Worm (Caenorhabditis elegans) whole organism, L4 larva: Measurements from ENCODE around the gene C06A8.8.

Experiments
- F10B5.3 ChIP-seq: sonication (generic microtip); optimal IDR thresholded peaks from 2 replicates; lab custom pipeline; 2016; ENCODE audit warnings: mild to moderate bottlenecking, missing genetic modification characterization, missing compliant biosample characterization
- F37D6.2 ChIP-seq: sonication (generic microtip); optimal IDR thresholded peaks from 2 replicates; lab custom pipeline; 2016; ENCODE audit warnings: mild to moderate bottlenecking, missing genetic modification characterization, missing compliant biosample characterization
- F49E8.2 ChIP-seq: sonication (generic microtip); optimal IDR thresholded peaks from 2 replicates; lab custom pipeline; 2016; ENCODE audit warnings: missing compliant biosample characterization, mild to moderate bottlenecking, missing genetic modification characterization, borderline replicate concordance
- T26A8.4 ChIP-seq: fragments of 200-800 bp; sonication (Bioruptor generic); IDR thresholded peaks from 2 replicates; pipeline ENCODE4 v1.3.6; 2022; ENCODE audit warnings: missing genetic modification characterization, missing compliant biosample characterization
- Y105C5A.15 ChIP-seq: fragments of 200-800 bp; sonication (Bioruptor generic); IDR thresholded peaks from 2 replicates; pipeline ENCODE4 v1.3.6; 2022; ENCODE audit warnings: missing genetic modification characterization, missing compliant biosample characterization
- Y48G9A.11 ChIP-seq: fragments of 200-800 bp; sonication (Bioruptor generic); IDR thresholded peaks from 2 replicates; pipeline ENCODE4 v1.3.6; 2022; ENCODE audit warnings: missing genetic modification reagents, missing genetic modification characterization, missing compliant biosample characterization
- Y5F2A.4 ChIP-seq: fragments of 200-800 bp; sonication (Bioruptor generic); optimal IDR thresholded peaks from 2 replicates; lab custom pipeline; 2018; ENCODE audit warnings: mild to moderate bottlenecking, missing genetic modification characterization, missing compliant biosample characterization
- ZK546.5 ChIP-seq, 2 experiments: sonication (generic microtip); optimal IDR thresholded peaks; 2 replicates each; lab custom pipeline; 2017; ENCODE audit warnings: missing biosample characterization in 2 of 2, missing genetic modification characterization in 2 of 2
- arid-1 ChIP-seq: fragments of 200-800 bp; sonication (Bioruptor generic); conservative IDR thresholded peaks from 2 replicates; pipeline ENCODE4 v1.3.6; 2022; ENCODE audit warnings: missing genetic modification reagents, missing genetic modification characterization, missing compliant biosample characterization
- ceh-20 ChIP-seq: fragments of 200-800 bp; sonication (Bioruptor generic); IDR thresholded peaks from 2 replicates; pipeline ENCODE4 v1.3.6; 2022; ENCODE audit warnings: missing genetic modification reagents, missing genetic modification characterization, missing compliant biosample characterization
- ceh-32 ChIP-seq: sonication (generic microtip); optimal IDR thresholded peaks from 2 replicates; lab custom pipeline; 2016; ENCODE audit warnings: mild to moderate bottlenecking, missing genetic modification characterization, missing compliant biosample characterization; ENCODE audit not compliant: poor library complexity
- ces-1 ChIP-seq: fragments of 150-350 bp; sonication (generic microtip); optimal IDR thresholded peaks from 4 replicates; lab custom pipeline; 2014; ENCODE audit warnings: missing biosample characterization, missing genetic modification reagents, missing genetic modification characterization
- daf-8 ChIP-seq: fragments of 200-800 bp; sonication (Bioruptor generic); IDR thresholded peaks from 2 replicates; pipeline ENCODE4 v1.3.6; 2022; ENCODE audit warnings: missing genetic modification characterization, missing compliant biosample characterization
- dmd-6 ChIP-seq: fragments of 200-800 bp; sonication (Bioruptor generic); IDR thresholded peaks from 2 replicates; pipeline ENCODE4 v1.3.6; 2022; ENCODE audit warnings: missing genetic modification reagents, missing genetic modification characterization, missing compliant biosample characterization
- dmd-9 ChIP-seq: fragments of 200-800 bp; sonication (Bioruptor generic); IDR thresholded peaks from 2 replicates; pipeline ENCODE4 v1.3.6; 2022; ENCODE audit warnings: missing genetic modification reagents, missing genetic modification characterization, missing compliant biosample characterization
- duxl-1 ChIP-seq: sonication (generic microtip); optimal IDR thresholded peaks from 2 replicates; lab custom pipeline; 2016; ENCODE audit warnings: mild to moderate bottlenecking, missing genetic modification characterization, moderate library complexity, missing compliant biosample characterization; ENCODE audit not compliant: poor library complexity
- egl-43 ChIP-seq: fragments of 200-800 bp; sonication (Bioruptor generic); IDR thresholded peaks from 2 replicates; pipeline ENCODE4 v1.3.6; 2022; ENCODE audit warnings: missing genetic modification reagents, missing genetic modification characterization, missing compliant biosample characterization
- gei-8 ChIP-seq: fragments of 200-800 bp; sonication (Bioruptor generic); optimal IDR thresholded peaks from 2 replicates; lab custom pipeline; 2018; ENCODE audit warnings: mild to moderate bottlenecking, missing genetic modification characterization, missing compliant biosample characterization
- hif-1 ChIP-seq, 2 experiments: sonication (generic microtip); optimal IDR thresholded peaks; 2 replicates each; lab custom pipeline; 2016 to 2017; ENCODE audit warnings: missing compliant biosample characterization in 2 of 2, missing genetic modification characterization in 2 of 2, missing genetic modification reagents in 2 of 2, missing genotype in 2 of 2, mild to moderate bottlenecking in 1 of 2
- lin-13 ChIP-seq: fragments of 150-350 bp; optimal IDR thresholded peaks from 2 replicates; lab custom pipeline; 2014; ENCODE audit warnings: missing biosample characterization, missing genetic modification reagents, missing genetic modification characterization
- lin-15B ChIP-seq: fragments of 150-350 bp; sonication (generic microtip); optimal IDR thresholded peaks from 3 replicates; lab custom pipeline; 2014; ENCODE audit warnings: missing biosample characterization, missing genetic modification characterization
- lin-38 ChIP-seq: fragments of 200-800 bp; sonication (Bioruptor generic); IDR thresholded peaks from 2 replicates; pipeline ENCODE4 v1.3.6; 2022; ENCODE audit warnings: missing genetic modification reagents, missing genetic modification characterization, missing compliant biosample characterization
- lin-39 ChIP-seq: fragments of 150-350 bp; optimal IDR thresholded peaks from 2 replicates; lab custom pipeline; 2014; ENCODE audit warnings: missing biosample characterization, missing genetic modification reagents, missing genetic modification characterization
- lir-3 ChIP-seq: sonication (generic microtip); optimal IDR thresholded peaks from 2 replicates; lab custom pipeline; 2016; ENCODE audit warnings: mild to moderate bottlenecking, missing genetic modification characterization, missing compliant biosample characterization
- lsy-2 ChIP-seq, 2 experiments: fragments of 150-350 bp in 1 of 2; sonication (generic microtip) in 1 of 2; optimal IDR thresholded peaks; 2 replicates each; lab custom pipeline; 2014 to 2017; ENCODE audit warnings: missing biosample characterization in 2 of 2, missing genetic modification characterization in 2 of 2
- mdl-1 ChIP-seq, 2 experiments: fragments of 150-350 bp in 1 of 2; sonication (generic microtip) in 1 of 2; optimal IDR thresholded peaks; 2 replicates each; lab custom pipeline; 2014 to 2017; ENCODE audit warnings: missing biosample characterization in 2 of 2, missing genetic modification characterization in 2 of 2
- mdt-29 ChIP-seq: fragments of 200-800 bp; sonication (Bioruptor generic); IDR thresholded peaks from 2 replicates; pipeline ENCODE4 v1.3.6; 2022; ENCODE audit warnings: missing genetic modification reagents, missing genetic modification characterization, missing compliant biosample characterization
- nhr-11 ChIP-seq: fragments of 150-350 bp; optimal IDR thresholded peaks from 2 replicates; lab custom pipeline; 2014; ENCODE audit warnings: missing biosample characterization, missing genetic modification characterization
- nhr-237 ChIP-seq: sonication (generic microtip); optimal IDR thresholded peaks from 2 replicates; lab custom pipeline; 2017; ENCODE audit warnings: missing biosample characterization, missing genetic modification characterization
- nhr-28 ChIP-seq: fragments of 150-350 bp; optimal IDR thresholded peaks from 2 replicates; lab custom pipeline; 2014; ENCODE audit warnings: missing biosample characterization, missing genetic modification characterization
- nhr-48 ChIP-seq: sonication (generic microtip); optimal IDR thresholded peaks from 2 replicates; lab custom pipeline; 2016; ENCODE audit warnings: mild to moderate bottlenecking, missing genetic modification characterization, missing compliant biosample characterization
- nhr-76 ChIP-seq: fragments of 150-350 bp; optimal IDR thresholded peaks from 2 replicates; lab custom pipeline; 2014; ENCODE audit warnings: missing biosample characterization, missing genetic modification characterization
- pqm-1 ChIP-seq: sonication (generic microtip); optimal IDR thresholded peaks from 2 replicates; lab custom pipeline; 2017; ENCODE audit warnings: missing biosample characterization, missing genetic modification characterization
- saeg-2 ChIP-seq: fragments of 200-800 bp; sonication (Bioruptor generic); IDR thresholded peaks from 2 replicates; pipeline ENCODE4 v1.3.6; 2022; ENCODE audit warnings: missing genetic modification reagents, missing genetic modification characterization, missing compliant biosample characterization
- spr-3 ChIP-seq: fragments of 200-800 bp; sonication (Bioruptor generic); optimal IDR thresholded peaks from 2 replicates; lab custom pipeline; 2018; ENCODE audit warnings: mild to moderate bottlenecking, missing genetic modification characterization, missing compliant biosample characterization
- tag-97 ChIP-seq: fragments of 200-800 bp; sonication (Bioruptor generic); IDR thresholded peaks from 2 replicates; pipeline ENCODE4 v1.3.6; 2022; ENCODE audit warnings: missing genetic modification characterization, missing compliant biosample characterization
- tra-1 ChIP-seq: fragments of 200-800 bp; sonication (Bioruptor generic); IDR thresholded peaks from 2 replicates; pipeline ENCODE4 v1.3.6; 2022; ENCODE audit warnings: missing genetic modification reagents, missing genetic modification characterization, missing compliant biosample characterization
- unc-130 ChIP-seq: sonication (generic microtip); optimal IDR thresholded peaks from 2 replicates; lab custom pipeline; 2016; ENCODE audit warnings: missing genetic modification reagents, missing genetic modification characterization, missing compliant biosample characterization
- zag-1 ChIP-seq: fragments of 150-350 bp; optimal IDR thresholded peaks from 2 replicates; lab custom pipeline; 2014; ENCODE audit warnings: missing biosample characterization, missing genetic modification characterization
- zip-2 ChIP-seq: fragments of 150-350 bp; optimal IDR thresholded peaks from 2 replicates; lab custom pipeline; 2014; ENCODE audit warnings: missing biosample characterization, missing genetic modification characterization
- ztf-11 ChIP-seq: fragments of 150-350 bp; optimal IDR thresholded peaks from 2 replicates; lab custom pipeline; 2014; ENCODE audit warnings: missing biosample characterization, missing genetic modification characterization

C06A8.8 gene

DNA sequence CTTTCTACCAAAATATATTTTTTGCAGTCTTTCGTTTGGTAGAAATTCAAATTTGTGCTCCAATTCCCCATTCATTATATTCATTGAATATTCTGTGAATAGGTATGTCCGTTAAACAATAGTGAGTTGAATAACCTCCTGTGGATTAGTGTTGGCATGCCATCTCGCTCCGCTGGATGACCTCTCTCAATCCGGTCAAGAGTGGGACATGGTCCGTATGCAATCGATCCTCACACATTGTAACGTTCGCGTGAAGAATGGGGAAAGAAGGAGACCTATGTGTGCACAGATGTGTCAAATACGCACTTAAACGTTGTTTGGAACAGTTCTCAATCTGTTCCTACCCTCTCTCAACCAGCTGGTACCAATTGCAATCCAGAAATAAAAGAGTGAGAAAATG lies 41.4 kb upstream of the C06A8.8 start:
- TF ChIP-seq mdt-29 (GFP tag; lab: Robert Waterston, UW) (no peak), unc-130 (GFP tag; lab: Kevin White, UChicago) (no peak), daf-8 (no peak), gei-8 (GFP tag; lab: Kevin White, UChicago) (no peak), hif-1 (tag; optimal IDR thresholded peaks at IDR 0.05; lab: Kevin White, UChicago) (no peak), duxl-1 (tag; lab: Kevin White, UChicago) (no peak), ZK546.5 (tag; optimal IDR thresholded peaks at IDR 0.05; lab: Kevin White, UChicago) (no peak), F10B5.3 (tag; lab: Kevin White, UChicago) (no peak), nhr-48 (no peak), dmd-9 (GFP tag; lab: Robert Waterston, UW) (no peak), ceh-32 (tag; lab: Kevin White, UChicago) (no peak), egl-43 (GFP tag; lab: Robert Waterston, UW) (no peak), ces-1 (GFP tag; lab: Kevin White, UChicago) (no peak), tag-97 (GFP tag; lab: Robert Waterston, UW) (no peak), F49E8.2 (tag; lab: Kevin White, UChicago) (no peak), spr-3 (GFP tag; lab: Kevin White, UChicago) (no peak), mdl-1 (tag; optimal IDR thresholded peaks at IDR 0.05; lab: Kevin White, UChicago) (no peak), T26A8.4 (GFP tag; lab: Robert Waterston, UW) (no peak)

DNA sequence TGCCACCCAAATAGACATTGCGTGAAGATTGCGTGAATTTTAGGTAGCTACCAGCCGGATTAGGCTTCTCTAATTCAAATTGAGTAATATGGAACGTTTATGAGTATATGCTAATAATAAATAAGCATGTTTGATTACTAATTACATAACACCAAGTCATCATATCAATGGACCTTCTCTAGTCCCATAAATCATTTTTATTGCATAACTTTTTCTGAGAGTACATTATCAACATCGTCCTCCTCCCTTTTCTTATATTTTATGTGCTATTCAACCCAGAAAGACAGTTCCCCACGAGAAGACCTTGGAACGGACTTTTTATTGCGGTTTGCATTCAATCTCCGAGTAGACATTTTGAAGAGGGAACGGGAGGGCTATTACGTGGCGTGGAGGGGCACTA lies 40.5 kb upstream of the C06A8.8 start:
- TF ChIP-seq F10B5.3 (tag; lab: Kevin White, UChicago) = peak; percentile 24
- TF ChIP-seq nhr-237 = no peak
- TF ChIP-seq Y105C5A.15 (GFP tag; lab: Robert Waterston, UW) = no peak
- no peak for TF ChIP-seq nhr-28
- TF ChIP-seq zip-2 (tag; lab: Kevin White, UChicago) = no peak
- no peak for TF ChIP-seq lir-3 (tag; lab: Kevin White, UChicago)
- TF ChIP-seq lin-39 (tag; lab: Kevin White, UChicago) = no peak
- TF ChIP-seq zag-1 = no peak
- no peak for TF ChIP-seq saeg-2 (GFP tag; lab: Robert Waterston, UW)
- no peak for TF ChIP-seq ceh-20 (GFP tag; lab: Robert Waterston, UW)
- no peak for TF ChIP-seq lin-13
- no peak for TF ChIP-seq F37D6.2 (tag; lab: Kevin White, UChicago)
- no peak for TF ChIP-seq ztf-11 (tag; lab: Kevin White, UChicago)
- TF ChIP-seq T26A8.4 (GFP tag; lab: Robert Waterston, UW) = no peak
- TF ChIP-seq pqm-1 (tag; lab: Kevin White, UChicago) = no peak
- TF ChIP-seq arid-1 (GFP tag; lab: Robert Waterston, UW) = no peak
- TF ChIP-seq dmd-6 (GFP tag; lab: Robert Waterston, UW) = no peak
- TF ChIP-seq Y5F2A.4 = no peak
- TF ChIP-seq nhr-76 = no peak
- TF ChIP-seq lin-15B = no peak
- TF ChIP-seq lsy-2 (tag; optimal IDR thresholded peaks at IDR 0.05; lab: Kevin White, UChicago) = no peak
- TF ChIP-seq Y48G9A.11 (GFP tag; lab: Robert Waterston, UW) = 0 out of 2 replicates have a peak, but pooled peaks have one; percentile 17
- no peak for TF ChIP-seq nhr-11 (tag; lab: Kevin White, UChicago)
- no peak for TF ChIP-seq lin-38 (GFP tag; lab: Robert Waterston, UW)
- 0 out of 2 replicates have a peak, but pooled peaks have one; percentile 25 for TF ChIP-seq tra-1
